Fruit fly (Drosophila melanogaster) whole organism, pupa: ENCODE results near the gene CdGAPr.

Source experiments
- CG10348 ChIP-seq: fragments of 200-800 bp; sonication (Bioruptor generic); IDR thresholded peaks from 2 replicates; pipeline ENCODE4 v1.3.6; 2022; ENCODE audit warnings: missing biosample characterization, missing genetic modification characterization
- CG12605 ChIP-seq: fragments of 200-800 bp; sonication (Bioruptor generic); IDR thresholded peaks from 2 replicates; pipeline ENCODE4 v1.3.6; 2022; ENCODE audit warnings: missing biosample characterization, missing genetic modification characterization
- CG13204 ChIP-seq: fragments of 200-800 bp; sonication (Bioruptor generic); optimal IDR thresholded peaks from 2 replicates; lab custom pipeline; 2018; ENCODE audit warnings: missing biosample characterization, mild to moderate bottlenecking, missing genetic modification characterization, moderate library complexity
- CG14655 ChIP-seq: fragments of 200-800 bp; sonication (Bioruptor generic); optimal IDR thresholded peaks from 3 replicates; lab custom pipeline; 2017; ENCODE audit warnings: mild to moderate bottlenecking, missing biosample characterization, missing genetic modification reagents, missing genetic modification characterization
- CG15710 ChIP-seq: fragments of 200-800 bp; sonication (Bioruptor generic); optimal IDR thresholded peaks from 2 replicates; lab custom pipeline; 2018; ENCODE audit warnings: missing biosample characterization, mild to moderate bottlenecking, missing genetic modification characterization, moderate library complexity
- CG17806 ChIP-seq: fragments of 200-800 bp; sonication (Bioruptor generic); optimal IDR thresholded peaks from 2 replicates; lab custom pipeline; 2018; ENCODE audit warnings: missing biosample characterization, mild to moderate bottlenecking, missing genetic modification characterization, moderate library complexity
- CG32121 ChIP-seq: fragments of 200-800 bp; sonication (Bioruptor generic); IDR thresholded peaks from 2 replicates; pipeline ENCODE4 v1.3.6; 2022; ENCODE audit warnings: missing biosample characterization, missing genetic modification characterization
- CG34367 ChIP-seq: fragments of 200-800 bp; sonication (Bioruptor generic); optimal IDR thresholded peaks from 2 replicates; lab custom pipeline; 2018; ENCODE audit warnings: missing biosample characterization, mild to moderate bottlenecking, missing genetic modification characterization
- CG4496 ChIP-seq: fragments of 200-800 bp; sonication (Bioruptor generic); IDR thresholded peaks from 3 replicates; pipeline ENCODE4 v1.3.6; 2022; ENCODE audit warnings: missing biosample characterization, missing genetic modification characterization
- CG8159 ChIP-seq: fragments of 200-800 bp; sonication (Bioruptor generic); optimal IDR thresholded peaks from 3 replicates; lab custom pipeline; 2018; ENCODE audit warnings: missing biosample characterization, mild to moderate bottlenecking, missing genetic modification characterization, moderate library complexity
- CG8301 ChIP-seq: fragments of 200-800 bp; sonication (Bioruptor generic); optimal IDR thresholded peaks from 2 replicates; lab custom pipeline; 2018; ENCODE audit warnings: missing biosample characterization, mild to moderate bottlenecking, missing genetic modification characterization
- CG9948 ChIP-seq: fragments of 200-800 bp; sonication (Bioruptor generic); optimal IDR thresholded peaks from 2 replicates; lab custom pipeline; 2018; ENCODE audit warnings: missing biosample characterization, mild to moderate bottlenecking, missing genetic modification characterization, moderate library complexity
- D1 ChIP-seq: fragments of 200-800 bp; sonication (Bioruptor generic); optimal IDR thresholded peaks from 2 replicates; lab custom pipeline; 2018; ENCODE audit warnings: missing biosample characterization, mild to moderate bottlenecking, missing genetic modification characterization, moderate library complexity
- EcR ChIP-seq: fragments of 200-800 bp; sonication (Bioruptor generic); optimal IDR thresholded peaks from 3 replicates; lab custom pipeline; 2019; ENCODE audit warnings: missing biosample characterization, missing genetic modification characterization, mild to moderate bottlenecking, moderate library complexity, missing genetic modification reagents
- Ets98B ChIP-seq: fragments of 200-800 bp; sonication (Bioruptor generic); IDR thresholded peaks from 2 replicates; pipeline ENCODE4 v1.3.6; 2022; ENCODE audit warnings: missing biosample characterization, missing genetic modification characterization
- Pif1A ChIP-seq: fragments of 200-800 bp; sonication (Bioruptor generic); optimal IDR thresholded peaks from 3 replicates; lab custom pipeline; 2016; ENCODE audit warnings: missing biosample characterization, missing genetic modification characterization
- Pif1B ChIP-seq: fragments of 200-800 bp; sonication (Bioruptor generic); optimal IDR thresholded peaks from 3 replicates; lab custom pipeline; 2016; ENCODE audit warnings: missing biosample characterization, missing genetic modification characterization
- Snoo ChIP-seq: fragments of 200-800 bp; sonication (Bioruptor generic); optimal IDR thresholded peaks from 3 replicates; lab custom pipeline; 2017; ENCODE audit warnings: missing biosample characterization, mild to moderate bottlenecking, missing genetic modification characterization, inconsistent platforms
- fd96Ca ChIP-seq: fragments of 200-800 bp; sonication (Bioruptor generic); IDR thresholded peaks from 3 replicates; pipeline ENCODE4 v1.3.6; 2022; ENCODE audit warnings: missing biosample characterization, missing genetic modification characterization
- gl ChIP-seq: fragments of 200-800 bp; sonication (Bioruptor generic); optimal IDR thresholded peaks from 2 replicates; lab custom pipeline; 2018; ENCODE audit warnings: missing biosample characterization, mild to moderate bottlenecking, missing genetic modification characterization
- rn ChIP-seq: fragments of 200-800 bp; sonication (Bioruptor generic); IDR thresholded peaks from 2 replicates; pipeline ENCODE4 v1.3.6; 2022; ENCODE audit warnings: missing biosample characterization, missing genetic modification characterization

Gene CdGAPr

dm6 chr2L:19791321-19792281 lies at the start of gene CdGAPr, which contains the start of gene CG10466:
Gene CdGAPr (minus strand): TSS chr2L:19791882.
Gene CG10466 (plus strand): TSS chr2L:19792104.
- no peak for TF ChIP-seq CG8159 (tag; lab: Kevin White, UChicago)
- peak; percentile 41; the same call in 2 of the 3 replicates for TF ChIP-seq CG4496 (GFP tag; lab: Robert Waterston, UW)

dm6 chr2L:19836226-19836625 lies 44.5 kb upstream of the CdGAPr start:
- TF ChIP-seq Snoo = no peak

- TF ChIP-seq CG32121 = no peak
- TF ChIP-seq CG12605 (GFP tag; lab: Robert Waterston, UW) = no peak
- no peak for TF ChIP-seq CG8301 (tag; lab: Kevin White, UChicago)
- no peak for TF ChIP-seq gl
- no peak for TF ChIP-seq CG13204 (GFP tag; lab: Kevin White, UChicago)
- TF ChIP-seq CG8159 (tag; lab: Kevin White, UChicago) = no peak
- TF ChIP-seq Pif1A (GFP tag; lab: Kevin White, UChicago) = no peak
- no peak for TF ChIP-seq rn (GFP tag; lab: Robert Waterston, UW)
- no peak for TF ChIP-seq fd96Ca (GFP tag; lab: Robert Waterston, UW)
- TF ChIP-seq CG9948 (tag; lab: Kevin White, UChicago) = no peak
- TF ChIP-seq, all 21 proteins: peak for 0
Measured at dm6 chr2L:19835186-19835585, 43.5 kb upstream of the CdGAPr start.

dm6 chr2L:19831388-19831787 lies 39.7 kb upstream of the CdGAPr start:
- no peak for TF ChIP-seq CG14655
- TF ChIP-seq CG32121 = no peak
- TF ChIP-seq CG17806 = no peak
- TF ChIP-seq CG15710 = no peak
- TF ChIP-seq CG9948 (tag; lab: Kevin White, UChicago) = no peak
- TF ChIP-seq Pif1B (GFP tag; lab: Kevin White, UChicago) = no peak
- no peak for TF ChIP-seq gl
- TF ChIP-seq CG34367 (tag; lab: Kevin White, UChicago) = no peak
- no peak for TF ChIP-seq Snoo
- TF ChIP-seq EcR (GFP tag; lab: Kevin White, UChicago) = no peak
- no peak for TF ChIP-seq CG10348 (GFP tag; lab: Robert Waterston, UW)
- TF ChIP-seq D1 = no peak
- no peak for TF ChIP-seq CG8159 (tag; lab: Kevin White, UChicago)
- no peak for TF ChIP-seq CG13204 (GFP tag; lab: Kevin White, UChicago)
- TF ChIP-seq rn (GFP tag; lab: Robert Waterston, UW) = no peak
- TF ChIP-seq Ets98B (GFP tag; lab: Robert Waterston, UW) = no peak
- no peak for TF ChIP-seq CG4496 (GFP tag; lab: Robert Waterston, UW)
- TF ChIP-seq, all 21 proteins: peak for 0

- no peak for TF ChIP-seq rn (GFP tag; lab: Robert Waterston, UW)
Measured at dm6 chr2L:19829353-19829752, 37.7 kb upstream of the CdGAPr start.

- TF ChIP-seq gl (no peak), fd96Ca (GFP tag; lab: Robert Waterston, UW) (no peak), CG15710 (no peak)
Measured at dm6 chr2L:19824290-19824689, 32.6 kb upstream of the CdGAPr start.

dm6 chr2L:19819896-19820295 lies 28.2 kb upstream of the CdGAPr start:
- TF ChIP-seq EcR (GFP tag; lab: Kevin White, UChicago) (peak; percentile 85), Ets98B (GFP tag; lab: Robert Waterston, UW) (no peak), Snoo (no peak), CG4496 (GFP tag; lab: Robert Waterston, UW) (no peak), CG12605 (GFP tag; lab: Robert Waterston, UW) (no peak), CG10348 (GFP tag; lab: Robert Waterston, UW) (no peak), D1 (no peak)

dm6 chr2L:19817147-19817546 lies 25.5 kb upstream of the CdGAPr start:
- TF ChIP-seq fd96Ca (GFP tag; lab: Robert Waterston, UW) (no peak), D1 (peak; percentile 65)
- TF ChIP-seq, all 21 proteins: peak for 1
